Fruit fly (Drosophila melanogaster) whole organism, prepupa: Measurements from ENCODE around the gene CG12355.

ENCODE experiments used
- CG16779 ChIP-seq: fragments of 200-800 bp; sonication (Bioruptor generic); optimal IDR thresholded peaks from 3 replicates; lab custom pipeline; 2017; ENCODE audit warnings: missing biosample characterization, mild to moderate bottlenecking, missing genetic modification characterization
- Sox102F ChIP-seq: fragments of 200-800 bp; sonication (Bioruptor generic); optimal IDR thresholded peaks from 2 replicates; lab custom pipeline; 2016; ENCODE audit warnings: missing biosample characterization, mild to moderate bottlenecking, missing genetic modification characterization
- Sox15 ChIP-seq: fragments of 200-800 bp; sonication (Bioruptor generic); optimal IDR thresholded peaks from 3 replicates; lab custom pipeline; 2016; ENCODE audit warnings: missing biosample characterization, missing genetic modification characterization
- achi ChIP-seq: fragments of 200-800 bp; sonication (Bioruptor generic); optimal IDR thresholded peaks from 3 replicates; lab custom pipeline; 2016; ENCODE audit warnings: missing biosample characterization, missing genetic modification characterization
- fkh ChIP-seq: fragments of 200-800 bp; sonication (Bioruptor generic); optimal IDR thresholded peaks from 3 replicates; lab custom pipeline; 2017; ENCODE audit warnings: missing biosample characterization, mild to moderate bottlenecking, missing genetic modification characterization, moderate library complexity
- topi ChIP-seq: fragments of 200-800 bp; sonication (Bioruptor generic); optimal IDR thresholded peaks from 3 replicates; lab custom pipeline; 2016; ENCODE audit warnings: missing biosample characterization, missing genetic modification characterization

- TF ChIP-seq Sox102F (GFP tag; lab: Kevin White, UChicago) (no peak), fkh (GFP tag; lab: Kevin White, UChicago) (no peak), achi (GFP tag; lab: Kevin White, UChicago) (no peak), CG16779 (tag; lab: Kevin White, UChicago) (no peak), Sox15 (GFP tag; lab: Kevin White, UChicago) (no peak), topi (GFP tag; lab: Kevin White, UChicago) (no peak)
These were observed 21.6 kb upstream of the CG12355 start, which contains the start of gene CG13454 for dm6 chr3L:15516956-15517355.
